Worm (Caenorhabditis elegans): Measurements from ENCODE around the gene col-40.

DNA sequence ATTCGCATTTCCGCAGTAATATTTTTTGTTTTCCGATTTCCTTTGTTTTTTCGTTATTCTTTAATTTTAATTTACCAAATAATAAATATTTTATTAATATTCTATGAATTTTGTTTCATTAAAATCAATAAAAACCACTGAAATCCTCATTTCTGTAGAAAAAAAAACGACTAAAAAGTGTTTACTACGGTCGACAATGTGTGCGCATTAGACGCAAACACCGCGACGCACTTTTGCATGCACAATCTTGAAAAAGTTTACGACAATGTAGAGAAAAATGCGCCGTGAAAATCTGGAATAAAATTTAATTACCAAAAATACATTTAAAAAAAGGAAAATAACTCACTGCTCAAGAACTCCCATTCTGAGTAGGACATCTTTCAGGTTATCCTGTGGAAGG, 35.3 kb downstream of the col-40 start:
- no peak for TF ChIP-seq ztf-11 (tag; optimal IDR thresholded peaks at IDR 0.05)
- TF ChIP-seq unc-62 (GFP tag; optimal IDR thresholded peaks at IDR 0.05), result no peak
- TF ChIP-seq nhr-237 (tag; optimal IDR thresholded peaks at IDR 0.05), result no peak
- no peak for TF ChIP-seq nhr-76 (tag; optimal IDR thresholded peaks at IDR 0.05)
- no peak for TF ChIP-seq sptf-1 (tag; optimal IDR thresholded peaks at IDR 0.05)
- TF ChIP-seq snpc-4 (tag; optimal IDR thresholded peaks at IDR 0.05), result no peak
- no peak for TF ChIP-seq flh-1 (GFP tag; optimal IDR thresholded peaks at IDR 0.05)
